Worm (Caenorhabditis elegans): ENCODE data around the gene scrm-8.
"Not testable (repeated sequence)": the region's sequence is repeated elsewhere in the genome, so short reads cannot be mapped to it uniquely, and the experiment has no call there.

The scrm-8 gene

DNA sequence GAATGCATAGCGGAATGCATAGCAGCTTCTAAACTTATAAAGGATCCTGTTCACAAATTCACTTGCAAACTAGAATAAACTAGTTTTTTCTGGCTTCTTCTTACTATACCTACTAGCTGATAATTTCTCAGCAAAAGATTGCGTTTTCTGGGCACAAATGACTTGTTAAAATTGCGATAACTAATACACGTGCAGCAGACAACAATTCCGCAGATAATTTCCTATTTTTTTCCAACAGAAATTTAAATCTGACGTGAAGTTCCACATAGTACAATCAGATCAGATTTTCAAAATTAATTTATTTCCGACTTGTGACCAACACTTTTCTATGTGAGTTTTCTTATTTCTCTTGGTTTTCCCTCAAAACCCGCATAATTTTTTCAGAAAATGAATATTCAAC lies at the start of gene scrm-8:
Gene scrm-8, plus strand, starts transcription at position 301 of the 400 bp plus-strand sequence.
- no peak for TF ChIP-seq ceh-9 (tag; optimal IDR thresholded peaks at IDR 0.05)
- TF ChIP-seq nhr-12 (tag; optimal IDR thresholded peaks at IDR 0.05), result no peak
- no peak for TF ChIP-seq nhr-77 (tag; optimal IDR thresholded peaks at IDR 0.05)
- no peak for TF ChIP-seq lin-15B (tag; optimal IDR thresholded peaks at IDR 0.05)
- no peak for TF ChIP-seq pqm-1 (tag; optimal IDR thresholded peaks at IDR 0.05)
- TF ChIP-seq unc-62 (GFP tag; optimal IDR thresholded peaks at IDR 0.05), result no peak
- no peak for TF ChIP-seq fkh-2 (tag; optimal IDR thresholded peaks at IDR 0.05)
- no peak for TF ChIP-seq nhr-67 (tag; optimal IDR thresholded peaks at IDR 0.05)

DNA sequence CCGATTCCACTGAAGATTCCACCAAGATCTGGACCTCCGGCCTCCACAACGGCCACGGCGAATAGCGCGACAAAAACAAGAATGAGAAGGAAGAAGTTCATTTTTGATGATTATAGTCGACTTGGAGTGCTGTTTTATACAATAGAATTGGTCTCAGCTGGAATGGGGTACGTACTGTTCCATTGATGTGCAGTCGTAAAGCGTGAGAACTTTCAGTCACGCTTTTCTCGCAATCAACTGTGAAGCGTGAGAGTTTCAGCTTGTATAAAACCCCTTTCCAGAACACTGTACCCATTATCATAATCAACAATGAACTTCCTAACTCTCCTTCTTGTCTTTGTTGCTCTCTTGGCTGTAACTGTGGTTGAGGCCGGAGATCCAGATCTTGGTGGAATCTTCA lies 48.9 kb upstream of the scrm-8 start, which contains the start of the genes F49F1.4 and F49F1.2:
Gene F49F1.4, minus strand, starts transcription at position 101 of the 400 bp plus-strand sequence.
Gene F49F1.2, plus strand, starts transcription at position 310 of the 400 bp plus-strand sequence.
- TF ChIP-seq fkh-2 (tag; optimal IDR thresholded peaks at IDR 0.05), result no peak

DNA sequence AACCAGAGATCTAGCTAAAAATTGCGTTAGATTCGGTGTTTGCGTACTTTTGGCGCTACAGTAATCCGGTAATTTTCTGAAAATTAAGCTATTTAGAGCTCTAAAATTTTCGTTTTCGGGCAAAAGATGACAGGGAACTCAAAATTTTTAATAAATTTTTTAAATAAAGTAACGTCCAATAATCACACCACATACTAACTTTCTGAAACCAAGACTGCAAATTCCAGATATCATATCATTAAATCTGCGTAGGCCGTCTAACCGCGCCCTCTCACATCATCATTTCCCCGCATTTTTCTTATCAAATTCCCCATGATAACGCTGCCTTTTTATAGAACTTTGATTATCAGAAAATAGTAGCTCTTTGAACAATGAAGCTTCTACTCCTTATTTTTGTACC lies 47.1 kb upstream of the scrm-8 start, which contains the start of gene drd-50:
Gene drd-50, plus strand, starts transcription at position 301 of the 400 bp plus-strand sequence.
- no peak for TF ChIP-seq egl-27 (tag; optimal IDR thresholded peaks at IDR 0.05)
- no peak for TF ChIP-seq elt-3 (tag; optimal IDR thresholded peaks at IDR 0.05)
- TF ChIP-seq elt-2 (tag; optimal IDR thresholded peaks at IDR 0.05), result peak; percentile 65
- TF ChIP-seq jun-1 (tag; optimal IDR thresholded peaks at IDR 0.05), result no peak

DNA sequence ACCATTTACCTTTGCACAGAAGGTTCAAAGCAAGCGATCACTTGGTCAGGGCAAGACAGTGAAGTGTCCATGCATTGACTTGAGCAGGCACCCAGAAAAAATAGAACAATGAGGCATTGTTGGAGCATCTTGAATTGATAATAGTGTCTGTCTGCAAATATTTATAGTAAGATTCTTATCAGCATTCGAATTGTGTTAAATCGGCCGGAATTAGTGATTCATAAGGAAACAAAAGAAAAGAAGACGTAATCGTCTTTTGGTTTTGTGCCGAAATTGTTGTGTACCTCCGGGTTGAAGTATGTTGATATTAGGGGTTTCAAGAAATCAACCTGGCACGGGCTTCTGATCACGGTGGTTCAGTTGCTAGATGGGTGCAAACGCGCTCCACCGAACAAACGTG lies 44.2 kb upstream of the scrm-8 start, which contains the start of gene F49F1.5:
Gene F49F1.5, minus strand, starts transcription at position 153 of the 400 bp plus-strand sequence.
- TF ChIP-seq R02D3.7 (tag; optimal IDR thresholded peaks at IDR 0.05) (no peak), elt-2 (tag; optimal IDR thresholded peaks at IDR 0.05) (peak; percentile 63), fos-1 (tag; optimal IDR thresholded peaks at IDR 0.05) (no peak)

- TF ChIP-seq daf-12 (tag; optimal IDR thresholded peaks at IDR 0.05), result no peak
- TF ChIP-seq egl-5 (tag; optimal IDR thresholded peaks at IDR 0.05), result no peak
- no peak for TF ChIP-seq mdl-1 (tag; optimal IDR thresholded peaks at IDR 0.05)
- peak; percentile 31 for TF ChIP-seq pqm-1 (tag; optimal IDR thresholded peaks at IDR 0.05)
- peak; percentile 77 for TF ChIP-seq elt-2 (tag; optimal IDR thresholded peaks at IDR 0.05)
- no peak for TF ChIP-seq ceh-16 (tag; optimal IDR thresholded peaks at IDR 0.05)
These were observed 43.4 kb upstream of the scrm-8 start for ce11 chrIV:4121055-4121454.

- TF ChIP-seq elt-2 (tag; optimal IDR thresholded peaks at IDR 0.05) (peak; percentile 69), hmg-11 (tag; optimal IDR thresholded peaks at IDR 0.05) (no peak)
These were observed 41.4 kb upstream of the scrm-8 start, which contains the start of gene mul-1 for ce11 chrIV:4123083-4123482. mul-1 (minus strand) TSS chrIV:4123166.

ce11 chrIV:4125657-4126056 lies 38.8 kb upstream of the scrm-8 start, which contains the start of gene F49F1.7:
F49F1.7 (minus strand) TSS chrIV:4125757.
- not testable (repeated sequence) for TF ChIP-seq lin-39, zag-1, nhr-11 (tag; optimal IDR thresholded peaks at IDR 0.05)

- no peak for TF ChIP-seq unc-39 (tag; optimal IDR thresholded peaks at IDR 0.05)
- no peak for TF ChIP-seq pqm-1 (tag; optimal IDR thresholded peaks at IDR 0.05)
These were observed 28.7 kb upstream of the scrm-8 start, which contains the start of gene F49F1.17 for ce11 chrIV:4135744-4136143. F49F1.17 (minus strand) TSS chrIV:4135844.

- TF ChIP-seq nhr-23 (tag; optimal IDR thresholded peaks at IDR 0.05), result no peak
- no peak for TF ChIP-seq nhr-237 (tag; optimal IDR thresholded peaks at IDR 0.05)
- TF ChIP-seq ceh-28 (tag; optimal IDR thresholded peaks at IDR 0.05), result no peak
- no peak for TF ChIP-seq elt-2 (tag; optimal IDR thresholded peaks at IDR 0.05)
- no peak for TF ChIP-seq elt-1 (tag; optimal IDR thresholded peaks at IDR 0.05)
These were observed 27.0 kb upstream of the scrm-8 start, which contains the start of gene F49F1.9 for ce11 chrIV:4137472-4137871. F49F1.9 (minus strand) TSS chrIV:4137572.

Measured in whole organism, L3 larva.